Worm (Caenorhabditis elegans) whole organism, L3 larva: ENCODE data around the gene lips-11.

Source experiments
- R02D3.7 ChIP-seq: fragments of 150-350 bp; optimal IDR thresholded peaks from 2 replicates; lab custom pipeline; 2014; ENCODE audit warnings: missing biosample characterization, missing genetic modification characterization
- aly-2 ChIP-seq: fragments of 150-350 bp; optimal IDR thresholded peaks from 2 replicates; lab custom pipeline; 2014; ENCODE audit warnings: missing biosample characterization, missing genetic modification characterization
- ceh-16 ChIP-seq: sonication (generic microtip); optimal IDR thresholded peaks from 2 replicates; lab custom pipeline; 2017; ENCODE audit warnings: missing biosample characterization, missing genetic modification characterization
- ceh-28 ChIP-seq: fragments of 150-350 bp; optimal IDR thresholded peaks from 2 replicates; lab custom pipeline; 2014; ENCODE audit warnings: missing biosample characterization, missing genetic modification reagents, missing genetic modification characterization
- ceh-9 ChIP-seq: sonication (generic microtip); optimal IDR thresholded peaks from 2 replicates; lab custom pipeline; 2018; ENCODE audit warnings: missing biosample characterization, missing genetic modification characterization
- egl-5 ChIP-seq: fragments of 150-350 bp; optimal IDR thresholded peaks from 2 replicates; lab custom pipeline; 2017; ENCODE audit warnings: missing biosample characterization, missing genetic modification reagents, missing genetic modification characterization, inconsistent platforms
- elt-1 ChIP-seq: fragments of 150-350 bp; optimal IDR thresholded peaks from 2 replicates; lab custom pipeline; 2014; ENCODE audit warnings: missing biosample characterization, missing genetic modification characterization
- elt-3 ChIP-seq, 3 experiments: fragments of 150-350 bp in 1 of 3; sonication (generic microtip) in 2 of 3; optimal IDR thresholded peaks; 2 replicates in 2 of 3; 4 replicates in 1 of 3; lab custom pipeline; 2014 to 2017; ENCODE audit warnings: missing biosample characterization in 3 of 3, missing genetic modification characterization in 3 of 3
- eor-1 ChIP-seq, 2 experiments: fragments of 150-350 bp; optimal IDR thresholded peaks; 2 replicates each; lab custom pipeline; 2014 to 2018; ENCODE audit warnings: missing biosample characterization in 2 of 2, missing genetic modification characterization in 2 of 2
- fkh-10 ChIP-seq: sonication (generic microtip); optimal IDR thresholded peaks from 2 replicates; lab custom pipeline; 2017; ENCODE audit warnings: missing biosample characterization, missing genetic modification reagents, missing genetic modification characterization
- hmg-11 ChIP-seq: sonication (generic microtip); optimal IDR thresholded peaks from 2 replicates; lab custom pipeline; 2016; ENCODE audit warnings: missing genetic modification characterization, missing compliant biosample characterization
- jun-1 ChIP-seq: fragments of 150-350 bp; optimal IDR thresholded peaks from 2 replicates; lab custom pipeline; 2014; ENCODE audit warnings: missing biosample characterization, missing genetic modification reagents, missing genetic modification characterization
- lin-15B ChIP-seq: fragments of 150-350 bp; optimal IDR thresholded peaks from 2 replicates; lab custom pipeline; 2014; ENCODE audit warnings: missing biosample characterization, missing genetic modification characterization
- mml-1 ChIP-seq: fragments of 150-350 bp; sonication (generic microtip); optimal IDR thresholded peaks from 3 replicates; lab custom pipeline; 2014; ENCODE audit warnings: missing biosample characterization, missing genetic modification characterization
- nfya-1 ChIP-seq: sonication (generic microtip); optimal IDR thresholded peaks from 2 replicates; lab custom pipeline; 2017; ENCODE audit warnings: missing genetic modification characterization, mild to moderate bottlenecking, missing compliant biosample characterization, antibody characterized with exemption, moderate library complexity; ENCODE audit not compliant: insufficient read depth
- nhr-11 ChIP-seq: fragments of 150-350 bp; optimal IDR thresholded peaks from 2 replicates; lab custom pipeline; 2014; ENCODE audit warnings: missing biosample characterization, missing genetic modification characterization
- nhr-23 ChIP-seq: fragments of 150-350 bp; optimal IDR thresholded peaks from 2 replicates; lab custom pipeline; 2014; ENCODE audit warnings: missing biosample characterization, missing genetic modification reagents, missing genetic modification characterization
- nhr-237 ChIP-seq: fragments of 150-350 bp; optimal IDR thresholded peaks from 2 replicates; lab custom pipeline; 2014; ENCODE audit warnings: missing biosample characterization, missing genetic modification characterization
- nhr-28 ChIP-seq: fragments of 150-350 bp; optimal IDR thresholded peaks from 2 replicates; lab custom pipeline; 2014; ENCODE audit warnings: missing biosample characterization, missing genetic modification characterization
- nhr-43 ChIP-seq: sonication (generic microtip); optimal IDR thresholded peaks from 2 replicates; lab custom pipeline; 2016; ENCODE audit warnings: mild to moderate bottlenecking, missing genetic modification characterization, missing compliant biosample characterization; ENCODE audit not compliant: poor library complexity, severe bottlenecking
- nhr-67 ChIP-seq: fragments of 150-350 bp; optimal IDR thresholded peaks from 2 replicates; lab custom pipeline; 2014; ENCODE audit warnings: missing biosample characterization, missing genetic modification characterization
- nhr-76 ChIP-seq: fragments of 150-350 bp; sonication (generic microtip); optimal IDR thresholded peaks from 5 replicates; lab custom pipeline; 2014; ENCODE audit warnings: missing biosample characterization, missing genetic modification characterization
- nhr-77 ChIP-seq: fragments of 150-350 bp; optimal IDR thresholded peaks from 2 replicates; lab custom pipeline; 2014; ENCODE audit warnings: missing biosample characterization, missing genetic modification characterization
- pha-4 ChIP-seq: fragments of 150-350 bp; optimal IDR thresholded peaks from 2 replicates; lab custom pipeline; 2014; ENCODE audit warnings: missing biosample characterization, missing genetic modification reagents, missing genetic modification characterization
- pqm-1 ChIP-seq: fragments of 150-350 bp; optimal IDR thresholded peaks from 2 replicates; lab custom pipeline; 2017; ENCODE audit warnings: missing biosample characterization, missing genetic modification characterization, inconsistent platforms
- sea-2 ChIP-seq: fragments of 150-350 bp; sonication (generic microtip); optimal IDR thresholded peaks from 4 replicates; lab custom pipeline; 2014; ENCODE audit warnings: missing biosample characterization, missing genetic modification reagents, missing genetic modification characterization
- snpc-4 ChIP-seq: fragments of 150-350 bp; optimal IDR thresholded peaks from 2 replicates; lab custom pipeline; 2014; ENCODE audit warnings: missing biosample characterization, missing genetic modification characterization
- tbx-2 ChIP-seq: sonication (generic microtip); optimal IDR thresholded peaks from 2 replicates; lab custom pipeline; 2016; ENCODE audit warnings: mild to moderate bottlenecking, missing genetic modification characterization, missing compliant biosample characterization
- unc-39 ChIP-seq: sonication (generic microtip); optimal IDR thresholded peaks from 4 replicates; lab custom pipeline; 2017; ENCODE audit warnings: missing biosample characterization, missing genetic modification characterization
- unc-62 ChIP-seq: fragments of 150-350 bp; sonication (generic microtip); optimal IDR thresholded peaks from 4 replicates; lab custom pipeline; 2014; ENCODE audit warnings: missing biosample characterization, missing genetic modification reagents, missing genetic modification characterization
- zag-1 ChIP-seq: fragments of 150-350 bp; optimal IDR thresholded peaks from 2 replicates; lab custom pipeline; 2014; ENCODE audit warnings: missing biosample characterization, missing genetic modification characterization

The lips-11 gene

DNA sequence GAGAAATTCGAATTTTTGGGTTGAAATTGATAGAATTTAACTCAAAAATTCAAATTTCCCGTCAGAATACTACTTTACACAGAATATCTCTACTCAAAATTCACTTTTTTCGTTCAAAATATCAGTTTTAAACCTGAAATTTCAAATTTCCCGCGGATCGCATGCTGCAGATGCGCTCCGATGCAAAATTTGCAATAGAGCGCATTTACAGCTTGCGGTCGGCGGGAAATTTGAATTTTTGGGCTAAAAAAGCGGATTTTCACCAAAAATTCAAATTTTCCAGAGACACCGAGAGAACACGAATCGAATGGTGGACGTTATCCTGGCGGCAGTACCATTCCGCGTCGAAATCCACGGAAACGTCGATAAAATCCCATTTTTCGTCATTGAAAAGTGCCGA, 14.0 kb upstream of the lips-11 start:
- TF ChIP-seq ceh-28 (tag; lab: Kevin White, UChicago) (no peak), ceh-16 (tag; lab: Kevin White, UChicago) (no peak), elt-1 (no peak), nhr-23 (tag; lab: Kevin White, UChicago) (no peak), nfya-1 (tag; lab: Kevin White, UChicago) (no peak), jun-1 (tag; lab: Kevin White, UChicago) (no peak), aly-2 (tag; lab: Kevin White, UChicago) (no peak), snpc-4 (tag; lab: Kevin White, UChicago) (no peak), eor-1 (tag; optimal IDR thresholded peaks at IDR 0.05; lab: Kevin White, UChicago) (no peak), nhr-237 (no peak), nhr-67 (tag; lab: Kevin White, UChicago) (no peak), nhr-77 (no peak)

DNA sequence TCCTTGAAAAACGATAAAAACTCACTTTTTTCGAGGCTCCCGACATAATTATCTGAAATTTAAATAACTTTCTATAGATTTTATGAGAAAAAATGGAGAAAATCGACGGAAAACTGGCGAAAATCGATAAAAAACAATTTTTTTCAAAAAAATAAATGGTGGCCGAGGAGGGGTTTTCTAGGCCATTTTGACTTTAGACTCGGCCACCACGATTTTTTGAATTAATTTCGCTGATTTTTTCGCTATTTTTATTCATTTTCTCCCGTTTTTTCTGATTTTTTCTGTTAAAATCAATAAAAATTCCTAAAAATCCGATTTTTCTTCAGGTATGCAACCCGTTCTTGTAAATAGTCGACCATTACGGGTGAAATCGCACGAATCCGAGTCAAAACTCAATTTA, 12.4 kb upstream of the lips-11 start, which contains the start of the genes sut-1 and eri-3:
Gene sut-1 (minus strand): TSS at position 58 of the 400 bp plus-strand sequence.
Gene eri-3 (plus strand): TSS at position 327 of the 400 bp plus-strand sequence.
- TF ChIP-seq jun-1 (tag; lab: Kevin White, UChicago): no peak
- TF ChIP-seq hmg-11: no peak
- TF ChIP-seq ceh-9 (tag; lab: Kevin White, UChicago): no peak
- TF ChIP-seq lin-15B: peak; percentile 17
- no peak for TF ChIP-seq nhr-28
- no peak for TF ChIP-seq zag-1

- TF ChIP-seq nhr-237 (no peak), fkh-10 (GFP tag; lab: Kevin White, UChicago) (no peak), sea-2 (GFP tag; lab: Kevin White, UChicago) (no peak), ceh-28 (tag; lab: Kevin White, UChicago) (no peak), pha-4 (tag; lab: Kevin White, UChicago) (no peak)
Observed at ce11 chrII:1117992-1118729, 7.4 kb upstream of the lips-11 start, which contains the start of gene lips-13. TSS of gene lips-13 (minus strand) at chrII:1118042.

DNA sequence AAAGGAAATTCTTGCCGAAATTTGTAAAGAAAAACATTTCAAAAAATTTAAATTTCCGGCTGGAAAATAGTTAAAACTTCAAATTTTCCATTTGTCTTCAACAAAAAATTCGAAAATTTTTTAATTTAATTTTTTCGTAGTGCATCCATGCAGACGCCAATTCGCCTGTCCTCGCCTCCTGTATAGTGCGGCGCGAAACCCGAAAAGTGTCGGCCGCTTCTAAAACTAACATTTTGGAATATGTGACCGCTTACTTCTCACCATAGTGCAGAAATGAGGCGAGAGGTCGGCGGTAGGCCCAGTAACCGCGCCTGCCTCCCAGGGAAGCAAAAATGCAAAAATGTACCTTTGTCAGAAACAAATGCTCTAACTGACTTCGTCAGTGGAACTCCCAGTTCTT, 5.7 kb upstream of the lips-11 start:
- TF ChIP-seq mml-1 (no peak), unc-39 (tag; lab: Kevin White, UChicago) (no peak), nhr-43 (tag; lab: Kevin White, UChicago) (no peak), nhr-76 (tag; lab: Kevin White, UChicago) (no peak), snpc-4 (tag; lab: Kevin White, UChicago) (peak; percentile 9)

DNA sequence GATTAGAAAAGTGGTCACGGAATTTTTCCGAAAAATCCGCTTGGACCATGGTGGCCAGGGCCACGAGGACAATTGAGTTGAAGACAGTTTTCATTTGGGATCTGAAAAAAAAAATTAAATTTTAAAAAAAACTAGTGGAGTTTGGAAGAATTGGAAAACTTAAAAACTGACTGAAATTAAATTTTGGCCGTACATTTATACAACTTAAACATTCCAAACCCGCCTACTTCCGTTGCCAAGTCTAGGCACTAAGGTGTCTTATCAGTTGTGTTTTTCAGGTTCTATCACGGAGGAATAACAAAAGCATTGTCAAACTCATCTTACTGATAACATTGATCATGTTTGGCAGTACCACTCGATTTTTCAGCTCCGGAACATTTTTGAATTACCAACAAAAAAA, 3.3 kb upstream of the lips-11 start, which contains the start of gene lips-12:
Gene lips-12 (minus strand): TSS at position 101 of the 400 bp plus-strand sequence.
- TF ChIP-seq unc-62 (no peak), ceh-9 (tag; lab: Kevin White, UChicago) (no peak)
- TF ChIP-seq, all 47 proteins: peak for 0

DNA sequence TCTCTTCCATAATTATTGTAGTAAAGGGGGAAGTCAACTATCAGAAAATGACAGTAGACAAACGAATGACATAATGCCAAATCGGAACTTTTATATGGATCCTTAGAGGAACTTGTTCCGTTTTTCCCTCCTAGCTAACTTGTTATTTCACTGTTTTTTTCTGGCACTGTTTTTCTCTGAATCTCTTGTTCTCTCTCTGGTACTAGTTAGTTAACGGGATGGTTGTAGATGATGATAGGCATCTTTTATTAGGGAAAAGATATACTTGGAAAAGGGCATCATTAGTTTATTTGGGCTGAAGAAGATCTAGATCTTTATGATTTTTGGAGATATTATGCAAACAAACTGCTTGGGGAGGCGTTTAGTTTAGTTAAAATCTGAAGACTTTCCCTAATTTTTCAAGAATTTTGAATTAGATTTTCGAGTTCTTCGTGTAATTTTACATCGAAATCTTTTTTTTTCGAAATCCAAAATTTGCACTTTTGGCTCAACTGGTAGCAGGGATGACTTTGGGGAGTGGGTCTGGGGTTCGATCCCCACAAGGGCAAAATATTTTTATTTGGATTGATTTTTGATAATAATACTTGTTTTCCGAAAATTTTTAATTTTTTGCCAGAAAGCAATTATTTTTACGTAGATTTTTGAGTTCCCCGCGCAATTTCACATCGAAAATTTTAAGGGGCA, 3.7 kb downstream of the lips-11 start, which contains the start of gene col-40:
Gene col-40 (minus strand): TSS at position 51 of the 684 bp plus-strand sequence.
- no peak for TF ChIP-seq nhr-11 (tag; lab: Kevin White, UChicago)
- TF ChIP-seq tbx-2: no peak
- no peak for TF ChIP-seq nhr-76 (tag; lab: Kevin White, UChicago)
- no peak for TF ChIP-seq nfya-1 (tag; lab: Kevin White, UChicago)
- TF ChIP-seq R02D3.7 (tag; lab: Kevin White, UChicago): no peak
- no peak for TF ChIP-seq unc-39 (tag; lab: Kevin White, UChicago)
- no peak for TF ChIP-seq egl-5 (tag; lab: Kevin White, UChicago)
- no peak for TF ChIP-seq elt-3 (tag; optimal IDR thresholded peaks at IDR 0.05; lab: Kevin White, UChicago)
- TF ChIP-seq nhr-28: no peak
- TF ChIP-seq ceh-9 (tag; lab: Kevin White, UChicago): no peak
- TF ChIP-seq nhr-67 (tag; lab: Kevin White, UChicago): no peak
- no peak for TF ChIP-seq elt-1
- TF ChIP-seq sea-2 (GFP tag; lab: Kevin White, UChicago): no peak
- no peak for TF ChIP-seq pqm-1
